Worm (Caenorhabditis elegans) whole organism, L4 larva: Measurements from ENCODE around the gene dct-6.

ENCODE experiments used
- F37D6.2 ChIP-seq: sonication (generic microtip); optimal IDR thresholded peaks from 2 replicates; lab custom pipeline; 2016; ENCODE audit warnings: mild to moderate bottlenecking, missing genetic modification characterization, missing compliant biosample characterization
- R02D3.7 ChIP-seq: fragments of 150-350 bp; sonication (generic microtip); optimal IDR thresholded peaks from 3 replicates; lab custom pipeline; 2014; ENCODE audit warnings: missing biosample characterization, missing genetic modification characterization
- T20F7.1 ChIP-seq: fragments of 200-800 bp; sonication (Bioruptor generic); optimal IDR thresholded peaks from 2 replicates; lab custom pipeline; 2018; ENCODE audit warnings: mild to moderate bottlenecking, missing genetic modification characterization, missing compliant biosample characterization
- Y48G9A.11 ChIP-seq: fragments of 200-800 bp; sonication (Bioruptor generic); IDR thresholded peaks from 2 replicates; pipeline ENCODE4 v1.3.6; 2022; ENCODE audit warnings: missing genetic modification reagents, missing genetic modification characterization, missing compliant biosample characterization
- Y5F2A.4 ChIP-seq: fragments of 200-800 bp; sonication (Bioruptor generic); optimal IDR thresholded peaks from 2 replicates; lab custom pipeline; 2018; ENCODE audit warnings: mild to moderate bottlenecking, missing genetic modification characterization, missing compliant biosample characterization
- aha-1 ChIP-seq: fragments of 150-350 bp; peaks from one replicate; lab custom pipeline; 2014; ENCODE audit warnings: missing biosample characterization, missing genetic modification characterization
- ceh-20 ChIP-seq: fragments of 200-800 bp; sonication (Bioruptor generic); IDR thresholded peaks from 2 replicates; pipeline ENCODE4 v1.3.6; 2022; ENCODE audit warnings: missing genetic modification reagents, missing genetic modification characterization, missing compliant biosample characterization
- ceh-28 ChIP-seq: fragments of 150-350 bp; optimal IDR thresholded peaks from 2 replicates; lab custom pipeline; 2014; ENCODE audit warnings: missing biosample characterization, missing genetic modification reagents, missing genetic modification characterization
- ceh-62 ChIP-seq: sonication (generic microtip); optimal IDR thresholded peaks from 2 replicates; lab custom pipeline; 2017; ENCODE audit warnings: missing biosample characterization, missing genetic modification characterization
- ceh-82 ChIP-seq: sonication (generic microtip); optimal IDR thresholded peaks from 2 replicates; lab custom pipeline; 2017; ENCODE audit warnings: missing biosample characterization, missing genetic modification characterization
- cey-2 ChIP-seq: sonication (generic microtip); optimal IDR thresholded peaks from 3 replicates; lab custom pipeline; 2017; ENCODE audit warnings: missing genetic modification characterization, mild to moderate bottlenecking, missing compliant biosample characterization, antibody characterized with exemption, borderline replicate concordance; ENCODE audit not compliant: insufficient read depth
- ctbp-1 ChIP-seq: fragments of 200-800 bp; sonication (Bioruptor generic); IDR thresholded peaks from 2 replicates; pipeline ENCODE4 v1.3.6; 2022; ENCODE audit warnings: missing genetic modification reagents, missing genetic modification characterization, missing compliant biosample characterization
- dmd-6 ChIP-seq: fragments of 200-800 bp; sonication (Bioruptor generic); IDR thresholded peaks from 2 replicates; pipeline ENCODE4 v1.3.6; 2022; ENCODE audit warnings: missing genetic modification reagents, missing genetic modification characterization, missing compliant biosample characterization
- dmd-9 ChIP-seq: fragments of 200-800 bp; sonication (Bioruptor generic); IDR thresholded peaks from 2 replicates; pipeline ENCODE4 v1.3.6; 2022; ENCODE audit warnings: missing genetic modification reagents, missing genetic modification characterization, missing compliant biosample characterization
- duxl-1 ChIP-seq: sonication (generic microtip); optimal IDR thresholded peaks from 2 replicates; lab custom pipeline; 2016; ENCODE audit warnings: mild to moderate bottlenecking, missing genetic modification characterization, moderate library complexity, missing compliant biosample characterization; ENCODE audit not compliant: poor library complexity
- dve-1 ChIP-seq: sonication (generic microtip); optimal IDR thresholded peaks from 2 replicates; lab custom pipeline; 2017; ENCODE audit warnings: antibody characterized with exemption, mild to moderate bottlenecking, missing genetic modification characterization, missing compliant biosample characterization; ENCODE audit not compliant: insufficient read depth
- gei-8 ChIP-seq: fragments of 200-800 bp; sonication (Bioruptor generic); optimal IDR thresholded peaks from 2 replicates; lab custom pipeline; 2018; ENCODE audit warnings: mild to moderate bottlenecking, missing genetic modification characterization, missing compliant biosample characterization
- hlh-11 ChIP-seq: fragments of 200-800 bp; sonication (Bioruptor generic); optimal IDR thresholded peaks from 2 replicates; lab custom pipeline; 2018; ENCODE audit warnings: mild to moderate bottlenecking, missing genetic modification characterization, missing compliant biosample characterization
- hlh-30 ChIP-seq: sonication (generic microtip); optimal IDR thresholded peaks from 2 replicates; lab custom pipeline; 2017; ENCODE audit warnings: antibody characterized with exemption, mild to moderate bottlenecking, missing genetic modification characterization, missing compliant biosample characterization; ENCODE audit not compliant: insufficient read depth
- hmg-1.1 ChIP-seq: fragments of 200-800 bp; sonication (Bioruptor generic); IDR thresholded peaks from 2 replicates; pipeline ENCODE4 v1.3.6; 2022; ENCODE audit warnings: missing genetic modification reagents, missing genetic modification characterization, missing compliant biosample characterization
- lin-13 ChIP-seq: fragments of 150-350 bp; optimal IDR thresholded peaks from 2 replicates; lab custom pipeline; 2014; ENCODE audit warnings: missing biosample characterization, missing genetic modification reagents, missing genetic modification characterization
- lin-39 ChIP-seq: fragments of 150-350 bp; optimal IDR thresholded peaks from 2 replicates; lab custom pipeline; 2014; ENCODE audit warnings: missing biosample characterization, missing genetic modification reagents, missing genetic modification characterization
- lsy-2 ChIP-seq, 2 experiments: fragments of 150-350 bp in 1 of 2; sonication (generic microtip) in 1 of 2; optimal IDR thresholded peaks; 2 replicates each; lab custom pipeline; 2014 to 2017; ENCODE audit warnings: missing biosample characterization in 2 of 2, missing genetic modification characterization in 2 of 2
- madf-5 ChIP-seq, 2 experiments: fragments of 200-800 bp; sonication (Bioruptor generic); IDR thresholded peaks; 2 replicates each; pipeline ENCODE4 v1.3.6; 2022; ENCODE audit warnings: missing compliant biosample characterization in 2 of 2, missing genetic modification characterization in 2 of 2
- mdl-1 ChIP-seq, 2 experiments: fragments of 150-350 bp in 1 of 2; sonication (generic microtip) in 1 of 2; optimal IDR thresholded peaks; 2 replicates each; lab custom pipeline; 2014 to 2017; ENCODE audit warnings: missing biosample characterization in 2 of 2, missing genetic modification characterization in 2 of 2
- mep-1 ChIP-seq: fragments of 150-350 bp; sonication (generic microtip); optimal IDR thresholded peaks from 3 replicates; lab custom pipeline; 2014; ENCODE audit warnings: missing biosample characterization, missing genetic modification characterization
- mes-2 ChIP-seq: sonication (generic microtip); optimal IDR thresholded peaks from 2 replicates; lab custom pipeline; 2016; ENCODE audit warnings: missing genotype, mild to moderate bottlenecking, missing genetic modification characterization, missing compliant biosample characterization; ENCODE audit not compliant: poor library complexity, severe bottlenecking
- mxl-3 ChIP-seq: fragments of 200-800 bp; sonication (Bioruptor generic); optimal IDR thresholded peaks from 2 replicates; lab custom pipeline; 2018; ENCODE audit warnings: mild to moderate bottlenecking, missing genetic modification characterization, missing compliant biosample characterization
- nhr-10 ChIP-seq: fragments of 150-350 bp; optimal IDR thresholded peaks from 2 replicates; lab custom pipeline; 2014; ENCODE audit warnings: missing biosample characterization, missing genetic modification characterization
- nhr-237 ChIP-seq: sonication (generic microtip); optimal IDR thresholded peaks from 2 replicates; lab custom pipeline; 2017; ENCODE audit warnings: missing biosample characterization, missing genetic modification characterization
- nhr-25 ChIP-seq: sonication (generic microtip); optimal IDR thresholded peaks from 2 replicates; lab custom pipeline; 2017; ENCODE audit warnings: missing genetic modification characterization, mild to moderate bottlenecking, missing compliant biosample characterization, antibody characterized with exemption, moderate library complexity, borderline replicate concordance; ENCODE audit not compliant: insufficient read depth
- nhr-28 ChIP-seq: fragments of 150-350 bp; optimal IDR thresholded peaks from 2 replicates; lab custom pipeline; 2014; ENCODE audit warnings: missing biosample characterization, missing genetic modification characterization
- nhr-48 ChIP-seq: sonication (generic microtip); optimal IDR thresholded peaks from 2 replicates; lab custom pipeline; 2016; ENCODE audit warnings: mild to moderate bottlenecking, missing genetic modification characterization, missing compliant biosample characterization
- nhr-77 ChIP-seq: fragments of 150-350 bp; optimal IDR thresholded peaks from 2 replicates; lab custom pipeline; 2014; ENCODE audit warnings: missing biosample characterization, missing genetic modification characterization
- php-3 ChIP-seq: fragments of 200-800 bp; sonication (Bioruptor generic); IDR thresholded peaks from 2 replicates; pipeline ENCODE4 v1.3.6; 2022; ENCODE audit warnings: missing genetic modification reagents, missing genetic modification characterization, missing compliant biosample characterization
- rbr-2 ChIP-seq: sonication (generic microtip); optimal IDR thresholded peaks from 2 replicates; lab custom pipeline; 2016; ENCODE audit warnings: missing genotype, missing genetic modification characterization, missing compliant biosample characterization
- snpc-1.2 ChIP-seq: fragments of 200-800 bp; sonication (Bioruptor generic); IDR thresholded peaks from 2 replicates; pipeline ENCODE4 v1.3.6; 2022; ENCODE audit warnings: missing genetic modification reagents, missing genetic modification characterization, missing compliant biosample characterization
- snpc-4 ChIP-seq: fragments of 150-350 bp; optimal IDR thresholded peaks from 2 replicates; lab custom pipeline; 2014; ENCODE audit warnings: missing biosample characterization, missing genetic modification characterization
- tra-1 ChIP-seq: fragments of 200-800 bp; sonication (Bioruptor generic); IDR thresholded peaks from 2 replicates; pipeline ENCODE4 v1.3.6; 2022; ENCODE audit warnings: missing genetic modification reagents, missing genetic modification characterization, missing compliant biosample characterization
- unc-39 ChIP-seq: sonication (generic microtip); optimal IDR thresholded peaks from 2 replicates; lab custom pipeline; 2017; ENCODE audit warnings: missing biosample characterization, missing genetic modification characterization
- unc-62 ChIP-seq, 3 experiments: fragments of 150-350 bp in 1 of 3; sonication (generic microtip); optimal IDR thresholded peaks in 2 of 3; peaks in 1 of 3; 1 replicate in 1 of 3; 2 replicates in 2 of 3; lab custom pipeline; 2014 to 2017; ENCODE audit warnings: missing biosample characterization in 3 of 3, missing genetic modification characterization in 3 of 3, missing genetic modification reagents in 3 of 3, missing genotype in 1 of 3
- vab-7 ChIP-seq: fragments of 200-800 bp; sonication (Bioruptor generic); IDR thresholded peaks from 2 replicates; pipeline ENCODE4 v1.3.6; 2022; ENCODE audit warnings: missing genetic modification reagents, missing genetic modification characterization, missing compliant biosample characterization
- zfp-2 ChIP-seq: sonication (generic microtip); optimal IDR thresholded peaks from 2 replicates; lab custom pipeline; 2016; ENCODE audit warnings: mild to moderate bottlenecking, missing genetic modification characterization, missing compliant biosample characterization
- ztf-7 ChIP-seq: fragments of 150-350 bp; optimal IDR thresholded peaks from 2 replicates; lab custom pipeline; 2014; ENCODE audit warnings: missing biosample characterization, missing genetic modification characterization

dct-6 gene

ce11 chrIII:5921067-5921678 lies 45.0 kb upstream of the dct-6 start:
- TF ChIP-seq ztf-7 (tag; lab: Kevin White, UChicago) (no peak), lsy-2 (tag; optimal IDR thresholded peaks at IDR 0.05; lab: Kevin White, UChicago) (peak in 1 of 2 experiments; percentile 20), ceh-20 (GFP tag; lab: Robert Waterston, UW) (no peak), R02D3.7 (tag; lab: Kevin White, UChicago) (no peak), zfp-2 (tag; lab: Kevin White, UChicago) (no peak), mes-2 (tag; lab: Kevin White, UChicago) (no peak), hlh-11 (tag; lab: Kevin White, UChicago) (peak; percentile 52), dmd-6 (GFP tag; lab: Robert Waterston, UW) (peak; percentile 50), dmd-9 (no peak), ceh-28 (peak; percentile 15), php-3 (GFP tag; lab: Robert Waterston, UW) (no peak), ceh-82 (tag; lab: Kevin White, UChicago) (no peak), ceh-62 (tag; lab: Kevin White, UChicago) (no peak), F37D6.2 (tag; lab: Kevin White, UChicago) (no peak), nhr-77 (tag; lab: Kevin White, UChicago) (no peak), rbr-2 (tag; lab: Kevin White, UChicago) (no peak), hmg-1.1 (GFP tag; lab: Robert Waterston, UW) (no peak), snpc-1.2 (GFP tag; lab: Robert Waterston, UW) (no peak), hlh-30 (tag; lab: Kevin White, UChicago) (peak; percentile 62), ctbp-1 (no peak), mxl-3 (GFP tag; lab: Kevin White, UChicago) (peak; percentile 70), aha-1 (tag; lab: Kevin White, UChicago) (peak; percentile 88), gei-8 (GFP tag; lab: Kevin White, UChicago) (no peak), lin-39 (tag; lab: Kevin White, UChicago) (no peak), nhr-237 (tag; lab: Kevin White, UChicago) (no peak), unc-62 (GFP tag; optimal IDR thresholded peaks at IDR 0.05 in 1 of 2; lab: Kevin White, UChicago) (peak in 1 of 2 experiments; percentile 88), unc-62 (tag; optimal IDR thresholded peaks at IDR 0.05; lab: Kevin White, UChicago) (no peak), Y5F2A.4 (no peak), nhr-48 (tag; lab: Kevin White, UChicago) (peak; percentile 90), tra-1 (GFP tag; lab: Robert Waterston, UW) (no peak), nhr-10 (tag; lab: Kevin White, UChicago) (no peak), nhr-28 (tag; lab: Kevin White, UChicago) (peak; percentile 52), dve-1 (tag; lab: Kevin White, UChicago) (peak; percentile 34), mep-1 (tag; lab: Kevin White, UChicago) (peak; percentile 12), duxl-1 (tag; lab: Kevin White, UChicago) (no peak), lin-13 (GFP tag; lab: Kevin White, UChicago) (no peak), T20F7.1 (no peak), vab-7 (GFP tag; lab: Robert Waterston, UW) (no peak), madf-5 (GFP tag; IDR thresholded peaks at IDR 0.05; lab: Robert Waterston, UW) (no peak), Y48G9A.11 (GFP tag; lab: Robert Waterston, UW) (no peak), unc-39 (tag; lab: Kevin White, UChicago) (no peak), nhr-25 (tag; lab: Kevin White, UChicago) (peak; percentile 3), cey-2 (peak; percentile 41), mdl-1 (tag; optimal IDR thresholded peaks at IDR 0.05; lab: Kevin White, UChicago) (peak in 1 of 2 experiments; percentile 36), snpc-4 (tag; lab: Kevin White, UChicago) (no peak)
- TF ChIP-seq, all 104 proteins: peak for 15
